Worm (Caenorhabditis elegans): ENCODE results near the gene enri-2.
A peak's percentile ranks its signal among the peaks of the same experiment; 100 is the strongest.

ce11 chrX:14561416-14561973 lies 15.9 kb downstream of the enri-2 start:
- TF ChIP-seq ama-1 (optimal IDR thresholded peaks at IDR 0.05) (no peak), lin-39 (tag; optimal IDR thresholded peaks at IDR 0.05) (no peak), fkh-8 (tag; optimal IDR thresholded peaks at IDR 0.05) (peak; percentile 83), mep-1 (tag; optimal IDR thresholded peaks at IDR 0.05) (peak; percentile 44), elt-2 (tag; optimal IDR thresholded peaks at IDR 0.05) (no peak), nhr-47 (tag; optimal IDR thresholded peaks at IDR 0.05) (peak; percentile 76), unc-130 (tag; optimal IDR thresholded peaks at IDR 0.05) (peak; percentile 51), aly-2 (tag; optimal IDR thresholded peaks at IDR 0.05) (no peak), dpl-1 (GFP tag; optimal IDR thresholded peaks at IDR 0.05) (no peak), unc-62 (GFP tag; optimal IDR thresholded peaks at IDR 0.05) (no peak), alr-1 (tag; optimal IDR thresholded peaks at IDR 0.05; ENCODE audit: borderline replicate concordance) (no peak), lin-15B (tag; optimal IDR thresholded peaks at IDR 0.05) (no peak), snpc-4 (tag; optimal IDR thresholded peaks at IDR 0.05) (no peak)

Measured in whole organism, L1 larva.